Worm (Caenorhabditis elegans) whole organism, mixed stage, embryonic: ENCODE measurements around the gene jun-1.

Source experiments
- M03D4.4 ChIP-seq: sonication (generic microtip); optimal IDR thresholded peaks from 2 replicates; lab custom pipeline; 2017; ENCODE audit warnings: mild to moderate bottlenecking, missing genetic modification characterization, missing compliant biosample characterization
- bed-3 ChIP-seq: fragments of 200-800 bp; sonication (Bioruptor generic); optimal IDR thresholded peaks from 3 replicates; lab custom pipeline; 2018; ENCODE audit warnings: mild to moderate bottlenecking, missing genetic modification characterization, moderate library complexity, missing compliant biosample characterization
- blmp-1 ChIP-seq: fragments of 150-350 bp; optimal IDR thresholded peaks from 2 replicates; lab custom pipeline; 2014; ENCODE audit warnings: missing biosample characterization, missing genetic modification characterization
- ceh-39 ChIP-seq: fragments of 150-350 bp; optimal IDR thresholded peaks from 2 replicates; lab custom pipeline; 2014; ENCODE audit warnings: missing biosample characterization, missing genetic modification characterization
- ceh-43 ChIP-seq: fragments of 200-800 bp; sonication (Bioruptor generic); optimal IDR thresholded peaks from 2 replicates; lab custom pipeline; 2018; ENCODE audit warnings: mild to moderate bottlenecking, missing genetic modification characterization, moderate library complexity, missing compliant biosample characterization
- ceh-83 ChIP-seq: fragments of 200-800 bp; sonication (Bioruptor generic); optimal IDR thresholded peaks from 2 replicates; lab custom pipeline; 2018; ENCODE audit warnings: mild to moderate bottlenecking, missing genetic modification characterization, missing compliant biosample characterization
- ces-1 ChIP-seq: fragments of 150-350 bp; optimal IDR thresholded peaks from 2 replicates; lab custom pipeline; 2014; ENCODE audit warnings: missing biosample characterization, missing genetic modification reagents, missing genetic modification characterization
- cnd-1 ChIP-seq: fragments of 200-800 bp; sonication (Bioruptor generic); optimal IDR thresholded peaks from 2 replicates; lab custom pipeline; 2018; ENCODE audit warnings: mild to moderate bottlenecking, missing genetic modification characterization, missing compliant biosample characterization
- drap-1 ChIP-seq: fragments of 200-800 bp; sonication (Bioruptor generic); optimal IDR thresholded peaks from 3 replicates; lab custom pipeline; 2018; ENCODE audit warnings: mild to moderate bottlenecking, missing genetic modification characterization, missing compliant biosample characterization
- elt-1 ChIP-seq: sonication (generic microtip); optimal IDR thresholded peaks from 2 replicates; lab custom pipeline; 2017; ENCODE audit warnings: missing genetic modification characterization, mild to moderate bottlenecking, missing compliant biosample characterization, antibody characterized with exemption, moderate library complexity, borderline replicate concordance; ENCODE audit not compliant: insufficient read depth
- elt-3 ChIP-seq: fragments of 150-350 bp; optimal IDR thresholded peaks from 2 replicates; lab custom pipeline; 2014; ENCODE audit warnings: missing biosample characterization, missing genetic modification characterization
- flh-1 ChIP-seq: fragments of 200-800 bp; sonication (Bioruptor generic); optimal IDR thresholded peaks from 2 replicates; lab custom pipeline; 2018; ENCODE audit warnings: mild to moderate bottlenecking, missing genetic modification characterization, moderate library complexity, missing compliant biosample characterization
- ham-2 ChIP-seq: fragments of 200-800 bp; sonication (Bioruptor generic); optimal IDR thresholded peaks from 2 replicates; lab custom pipeline; 2018; ENCODE audit warnings: mild to moderate bottlenecking, missing genetic modification characterization, missing compliant biosample characterization
- hlh-1 ChIP-seq: fragments of 150-350 bp; optimal IDR thresholded peaks from 2 replicates; lab custom pipeline; 2014; ENCODE audit warnings: missing biosample characterization, missing genetic modification reagents, missing genetic modification characterization
- lin-13 ChIP-seq: fragments of 150-350 bp; optimal IDR thresholded peaks from 2 replicates; lab custom pipeline; 2014; ENCODE audit warnings: missing biosample characterization, missing genetic modification characterization
- lin-32 ChIP-seq: fragments of 200-800 bp; sonication (Bioruptor generic); optimal IDR thresholded peaks from 2 replicates; lab custom pipeline; 2018; ENCODE audit warnings: mild to moderate bottlenecking, missing genetic modification characterization, missing compliant biosample characterization
- lsy-2 ChIP-seq: fragments of 150-350 bp; optimal IDR thresholded peaks from 2 replicates; lab custom pipeline; 2014; ENCODE audit warnings: missing biosample characterization, missing genetic modification characterization
- mab-5 ChIP-seq: fragments of 150-350 bp; optimal IDR thresholded peaks from 2 replicates; lab custom pipeline; 2014; ENCODE audit warnings: missing biosample characterization, missing genetic modification characterization
- mep-1 ChIP-seq: fragments of 150-350 bp; optimal IDR thresholded peaks from 2 replicates; lab custom pipeline; 2017; ENCODE audit warnings: missing biosample characterization, missing genetic modification reagents, missing genetic modification characterization, inconsistent platforms
- mls-2 ChIP-seq: sonication (generic microtip); optimal IDR thresholded peaks from 2 replicates; lab custom pipeline; 2016; ENCODE audit warnings: mild to moderate bottlenecking, missing genetic modification characterization, moderate library complexity, missing compliant biosample characterization
- nhr-12 ChIP-seq: fragments of 150-350 bp; optimal IDR thresholded peaks from 2 replicates; lab custom pipeline; 2014; ENCODE audit warnings: missing biosample characterization, missing genetic modification characterization
- nhr-237 ChIP-seq: fragments of 150-350 bp; optimal IDR thresholded peaks from 2 replicates; lab custom pipeline; 2014; ENCODE audit warnings: missing biosample characterization, missing genetic modification characterization
- nhr-28 ChIP-seq: fragments of 150-350 bp; optimal IDR thresholded peaks from 2 replicates; lab custom pipeline; 2014; ENCODE audit warnings: missing biosample characterization, missing genetic modification characterization
- nhr-76 ChIP-seq: sonication (generic microtip); optimal IDR thresholded peaks from 2 replicates; lab custom pipeline; 2017; ENCODE audit warnings: missing biosample characterization, missing genetic modification characterization
- pha-4 ChIP-seq: fragments of 150-350 bp; optimal IDR thresholded peaks from 2 replicates; lab custom pipeline; 2018; ENCODE audit warnings: missing biosample characterization, missing genetic modification reagents, missing genetic modification characterization
- sem-2 ChIP-seq: fragments of 200-800 bp; sonication (Bioruptor generic); optimal IDR thresholded peaks from 2 replicates; lab custom pipeline; 2018; ENCODE audit warnings: mild to moderate bottlenecking, missing genetic modification characterization, missing compliant biosample characterization
- snpc-4 ChIP-seq: fragments of 150-350 bp; optimal IDR thresholded peaks from 2 replicates; lab custom pipeline; 2014; ENCODE audit warnings: missing biosample characterization, missing genetic modification characterization
- sptf-1 ChIP-seq: sonication (generic microtip); optimal IDR thresholded peaks from 2 replicates; lab custom pipeline; 2017; ENCODE audit warnings: mild to moderate bottlenecking, missing genetic modification characterization, moderate library complexity, missing compliant biosample characterization
- tbx-8 ChIP-seq: fragments of 200-800 bp; sonication (Bioruptor generic); optimal IDR thresholded peaks from 2 replicates; lab custom pipeline; 2018; ENCODE audit warnings: mild to moderate bottlenecking, missing genetic modification characterization, moderate library complexity, missing compliant biosample characterization
- unc-120 ChIP-seq: sonication (generic microtip); optimal IDR thresholded peaks from 2 replicates; lab custom pipeline; 2017; ENCODE audit warnings: missing genetic modification characterization, missing compliant biosample characterization; ENCODE audit not compliant: poor library complexity, severe bottlenecking
- unc-39 ChIP-seq: fragments of 150-350 bp; optimal IDR thresholded peaks from 2 replicates; lab custom pipeline; 2014; ENCODE audit warnings: missing biosample characterization, missing genetic modification characterization
- unc-62 ChIP-seq: fragments of 150-350 bp; optimal IDR thresholded peaks from 2 replicates; lab custom pipeline; 2014; ENCODE audit warnings: missing biosample characterization, missing genetic modification reagents, missing genetic modification characterization
- zip-8 ChIP-seq: fragments of 150-350 bp; optimal IDR thresholded peaks from 2 replicates; lab custom pipeline; 2014; ENCODE audit warnings: missing biosample characterization, missing genetic modification characterization
- ztf-11 ChIP-seq: fragments of 150-350 bp; optimal IDR thresholded peaks from 2 replicates; lab custom pipeline; 2014; ENCODE audit warnings: missing biosample characterization, missing genetic modification characterization

Gene jun-1

ce11 chrII:9132338-9132737, 19.4 kb downstream of the jun-1 start:
- TF ChIP-seq unc-120 = no peak
- no peak for TF ChIP-seq cnd-1 (tag; lab: Kevin White, UChicago)
- no peak for TF ChIP-seq snpc-4 (tag; lab: Kevin White, UChicago)
- no peak for TF ChIP-seq ham-2
- no peak for TF ChIP-seq drap-1
- no peak for TF ChIP-seq zip-8
- TF ChIP-seq M03D4.4 (tag; lab: Kevin White, UChicago) = no peak
- TF ChIP-seq elt-3 (tag; lab: Kevin White, UChicago) = no peak
- no peak for TF ChIP-seq mls-2 (tag; lab: Kevin White, UChicago)
- no peak for TF ChIP-seq lin-32 (GFP tag; lab: Kevin White, UChicago)
- TF ChIP-seq ztf-11 (tag; lab: Kevin White, UChicago) = no peak
- no peak for TF ChIP-seq mep-1 (tag; lab: Kevin White, UChicago)
- TF ChIP-seq nhr-76 (tag; lab: Kevin White, UChicago) = no peak
- TF ChIP-seq ceh-43 (GFP tag; lab: Kevin White, UChicago) = no peak
- no peak for TF ChIP-seq ceh-83 (GFP tag; lab: Kevin White, UChicago)
- no peak for TF ChIP-seq lin-13 (tag; lab: Kevin White, UChicago)
- no peak for TF ChIP-seq hlh-1
- TF ChIP-seq lsy-2 (tag; lab: Kevin White, UChicago) = no peak

ce11 chrII:9135878-9136277, 22.9 kb downstream of the jun-1 start, which contains the start of gene nlp-78:
Gene nlp-78 (plus strand): TSS chrII:9136178.
- TF ChIP-seq ceh-39 (tag; lab: Kevin White, UChicago) (no peak), sem-2 (GFP tag; lab: Kevin White, UChicago) (no peak)

DNA sequence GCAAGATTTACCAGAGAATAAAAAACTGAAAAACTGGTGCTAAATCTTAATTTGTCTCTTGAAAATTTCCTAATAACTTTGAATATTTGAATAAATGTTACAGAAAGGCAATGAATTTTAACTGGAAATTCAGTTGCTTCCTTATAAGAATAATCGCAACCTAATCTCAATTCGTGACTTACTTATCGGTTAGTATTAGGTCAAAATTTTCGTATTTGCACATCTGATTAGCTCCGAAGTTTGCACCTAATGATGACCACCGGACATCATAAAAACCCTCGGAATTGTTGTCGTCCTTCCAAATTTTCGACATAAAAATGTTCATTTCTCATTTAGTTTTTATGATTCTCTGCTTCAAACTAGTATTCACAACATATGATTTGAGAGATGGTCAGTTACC, 24.8 kb downstream of the jun-1 start, which contains the start of gene C16D2.3:
C16D2.3 (plus strand) TSS at position 301 of the 400 bp plus-strand sequence.
- no peak for TF ChIP-seq ces-1 (GFP tag; lab: Kevin White, UChicago)
- TF ChIP-seq elt-3 (tag; lab: Kevin White, UChicago) = no peak
- TF ChIP-seq mab-5 (tag; lab: Kevin White, UChicago) = no peak
- no peak for TF ChIP-seq nhr-12 (tag; lab: Kevin White, UChicago)
- TF ChIP-seq tbx-8 = no peak
- TF ChIP-seq nhr-237 (tag; lab: Kevin White, UChicago) = no peak
- no peak for TF ChIP-seq unc-39 (tag; lab: Kevin White, UChicago)
- no peak for TF ChIP-seq unc-62
- TF ChIP-seq lin-32 (GFP tag; lab: Kevin White, UChicago) = no peak
- no peak for TF ChIP-seq zip-8
- no peak for TF ChIP-seq bed-3 (GFP tag; lab: Kevin White, UChicago)
- no peak for TF ChIP-seq ztf-11 (tag; lab: Kevin White, UChicago)
- no peak for TF ChIP-seq M03D4.4 (tag; lab: Kevin White, UChicago)
- no peak for TF ChIP-seq nhr-28 (tag; lab: Kevin White, UChicago)
- TF ChIP-seq, all 35 proteins: peak for 0

DNA sequence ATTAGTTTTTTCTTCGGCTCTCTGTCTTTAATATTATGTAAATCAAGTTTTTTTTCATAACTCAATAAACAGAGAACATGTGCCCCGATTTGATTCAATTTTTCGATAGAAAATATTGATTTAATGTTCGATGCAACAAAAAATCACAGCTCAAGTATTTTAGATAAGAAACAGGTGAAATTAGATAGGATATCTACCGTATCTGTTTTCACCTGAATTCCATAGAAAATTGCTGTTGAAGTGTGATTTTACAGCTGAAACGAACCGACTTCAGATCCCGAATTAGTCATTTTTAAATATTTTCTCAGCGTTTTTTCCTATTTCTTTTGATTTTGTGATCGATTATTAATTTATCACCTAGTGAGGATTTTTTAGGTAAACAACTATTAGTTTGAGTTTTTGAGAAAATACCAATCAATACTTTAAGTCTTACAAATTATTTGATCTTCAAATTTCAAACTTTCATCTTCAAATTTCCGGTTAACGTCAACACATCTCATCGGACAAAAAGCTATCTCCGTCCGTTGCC, 26.3 kb downstream of the jun-1 start, which contains the start of gene Y9C2UA.1:
Y9C2UA.1 (plus strand) TSS at position 479 of the 529 bp plus-strand sequence.
- no peak for TF ChIP-seq nhr-76 (tag; lab: Kevin White, UChicago)
- no peak for TF ChIP-seq M03D4.4 (tag; lab: Kevin White, UChicago)
- TF ChIP-seq elt-1 (tag; lab: Kevin White, UChicago) = no peak
- TF ChIP-seq ztf-11 (tag; lab: Kevin White, UChicago) = no peak
- no peak for TF ChIP-seq ces-1 (GFP tag; lab: Kevin White, UChicago)
- TF ChIP-seq unc-62 = no peak
- TF ChIP-seq unc-120 = no peak
- no peak for TF ChIP-seq hlh-1
- no peak for TF ChIP-seq elt-3 (tag; lab: Kevin White, UChicago)
- no peak for TF ChIP-seq sptf-1
- no peak for TF ChIP-seq mab-5 (tag; lab: Kevin White, UChicago)
- no peak for TF ChIP-seq ceh-39 (tag; lab: Kevin White, UChicago)
- TF ChIP-seq pha-4 = no peak
- no peak for TF ChIP-seq ceh-43 (GFP tag; lab: Kevin White, UChicago)

ce11 chrII:9141110-9141509, 28.2 kb downstream of the jun-1 start:
- TF ChIP-seq mab-5 (tag; lab: Kevin White, UChicago) = no peak
- no peak for TF ChIP-seq zip-8
- no peak for TF ChIP-seq unc-39 (tag; lab: Kevin White, UChicago)
- no peak for TF ChIP-seq mls-2 (tag; lab: Kevin White, UChicago)
- TF ChIP-seq unc-62 = no peak
- no peak for TF ChIP-seq mep-1 (tag; lab: Kevin White, UChicago)
- no peak for TF ChIP-seq nhr-12 (tag; lab: Kevin White, UChicago)
- TF ChIP-seq lin-13 (tag; lab: Kevin White, UChicago) = no peak
- no peak for TF ChIP-seq ceh-83 (GFP tag; lab: Kevin White, UChicago)
- TF ChIP-seq lsy-2 (tag; lab: Kevin White, UChicago) = no peak
- no peak for TF ChIP-seq elt-3 (tag; lab: Kevin White, UChicago)
- no peak for TF ChIP-seq ceh-39 (tag; lab: Kevin White, UChicago)
- no peak for TF ChIP-seq pha-4
- TF ChIP-seq nhr-237 (tag; lab: Kevin White, UChicago) = no peak
- TF ChIP-seq unc-120 = no peak
- no peak for TF ChIP-seq nhr-76 (tag; lab: Kevin White, UChicago)
- no peak for TF ChIP-seq flh-1 (GFP tag; lab: Kevin White, UChicago)
- no peak for TF ChIP-seq nhr-28 (tag; lab: Kevin White, UChicago)
- TF ChIP-seq snpc-4 (tag; lab: Kevin White, UChicago) = no peak
- TF ChIP-seq blmp-1 (tag; lab: Kevin White, UChicago) = no peak
